Worm (Caenorhabditis elegans): ENCODE data around the gene C44C10.15.
A peak's percentile ranks its signal among the peaks of the same experiment; 100 is the strongest.

C44C10.15 gene

ce11 chrX:11693092-11693491, 7.1 kb downstream of the C44C10.15 start, which contains the start of gene smcl-1 (continued):
- TF ChIP-seq pax-1 (tag; optimal IDR thresholded peaks at IDR 0.05) = no peak
- peak; percentile 3 for TF ChIP-seq sdc-2 (tag; optimal IDR thresholded peaks at IDR 0.05)
- no peak for TF ChIP-seq elt-4 (tag; optimal IDR thresholded peaks at IDR 0.05)
- no peak for TF ChIP-seq rnt-1 (tag; optimal IDR thresholded peaks at IDR 0.05)
- TF ChIP-seq ceh-6 (GFP tag; optimal IDR thresholded peaks at IDR 0.05) = no peak
- no peak for TF ChIP-seq ceh-19 (GFP tag; optimal IDR thresholded peaks at IDR 0.05)
- TF ChIP-seq gmeb-2 (tag; optimal IDR thresholded peaks at IDR 0.05) = no peak
- TF ChIP-seq tbx-2 (tag; optimal IDR thresholded peaks at IDR 0.05) = peak; percentile 57
- no peak for TF ChIP-seq ceh-24 (tag; optimal IDR thresholded peaks at IDR 0.05)
- peak; percentile 42 for TF ChIP-seq ets-4 (tag; optimal IDR thresholded peaks at IDR 0.05)

- TF ChIP-seq K02D7.2 (tag; optimal IDR thresholded peaks at IDR 0.05) = no peak
- no peak for TF ChIP-seq sox-4 (tag; optimal IDR thresholded peaks at IDR 0.05)
- no peak for TF ChIP-seq che-1 (tag; optimal IDR thresholded peaks at IDR 0.05)
- no peak for TF ChIP-seq odd-2 (tag; optimal IDR thresholded peaks at IDR 0.05)
- TF ChIP-seq ref-2 (tag; optimal IDR thresholded peaks at IDR 0.05) = no peak
- TF ChIP-seq lin-11 (tag; optimal IDR thresholded peaks at IDR 0.05) = no peak
- TF ChIP-seq sox-2 (GFP tag; IDR thresholded peaks at IDR 0.05) = no peak
- TF ChIP-seq ceh-9 (tag; optimal IDR thresholded peaks at IDR 0.05) = no peak
- no peak for TF ChIP-seq unc-55 (GFP tag; optimal IDR thresholded peaks at IDR 0.05)
- TF ChIP-seq T23F11.4 (GFP tag; optimal IDR thresholded peaks at IDR 0.05) = no peak
- no peak for TF ChIP-seq hlh-15 (tag; optimal IDR thresholded peaks at IDR 0.05)
- no peak for TF ChIP-seq tbx-7 (tag; optimal IDR thresholded peaks at IDR 0.05)
- TF ChIP-seq pqm-1 (tag; optimal IDR thresholded peaks at IDR 0.05) = no peak
- no peak for TF ChIP-seq pag-3 (tag; optimal IDR thresholded peaks at IDR 0.05; ENCODE audit: borderline replicate concordance)
- TF ChIP-seq hlh-8 (tag; optimal IDR thresholded peaks at IDR 0.05) = no peak
- TF ChIP-seq ets-4 (tag; optimal IDR thresholded peaks at IDR 0.05) = no peak
- TF ChIP-seq gmeb-2 (tag; optimal IDR thresholded peaks at IDR 0.05) = no peak
- TF ChIP-seq hlh-6 (tag; optimal IDR thresholded peaks at IDR 0.05) = no peak
- no peak for TF ChIP-seq ceh-6 (GFP tag; optimal IDR thresholded peaks at IDR 0.05)
- TF ChIP-seq fkh-10 (GFP tag; optimal IDR thresholded peaks at IDR 0.05) = no peak
Observed at ce11 chrX:11690014-11690591, 10.1 kb downstream of the C44C10.15 start, which contains the start of the genes C44C10.10 and C44C10.5. C44C10.10 (plus strand) TSS chrX:11690314. C44C10.5 (plus strand) TSS chrX:11690541.

ce11 chrX:11687836-11688319, 12.3 kb downstream of the C44C10.15 start, which contains the start of gene C44C10.7:
C44C10.7 (minus strand) TSS chrX:11688269.
- no peak for TF ChIP-seq mec-3 (tag; optimal IDR thresholded peaks at IDR 0.05; ENCODE audit: borderline replicate concordance)
- no peak for TF ChIP-seq dve-1 (tag; optimal IDR thresholded peaks at IDR 0.05)

ce11 chrX:11684261-11684660, 15.9 kb downstream of the C44C10.15 start, which contains the start of gene hnd-1:
hnd-1 (plus strand) TSS chrX:11684561.
- TF ChIP-seq fax-1 (tag; optimal IDR thresholded peaks at IDR 0.05) (no peak), ceh-14 (tag; optimal IDR thresholded peaks at IDR 0.05) (no peak), Y22D7AL.16 (tag; optimal IDR thresholded peaks at IDR 0.05) (no peak), hlh-6 (tag; optimal IDR thresholded peaks at IDR 0.05) (no peak), nhr-11 (tag; optimal IDR thresholded peaks at IDR 0.05) (no peak), gmeb-2 (tag; optimal IDR thresholded peaks at IDR 0.05) (no peak)

ce11 chrX:11680851-11681250, 19.3 kb downstream of the C44C10.15 start, which contains the start of gene T04F8.7:
T04F8.7 (minus strand) TSS chrX:11680980.
- no peak for TF ChIP-seq nfya-1 (tag; optimal IDR thresholded peaks at IDR 0.05)
- TF ChIP-seq pag-3 (tag; optimal IDR thresholded peaks at IDR 0.05; ENCODE audit: borderline replicate concordance) = no peak
- TF ChIP-seq unc-3 (GFP tag; conservative IDR thresholded peaks at IDR 0.05) = no peak
- TF ChIP-seq unc-3 (tag; optimal IDR thresholded peaks at IDR 0.05) = no peak
- no peak for TF ChIP-seq fkh-6 (tag; optimal IDR thresholded peaks at IDR 0.05)
- no peak for TF ChIP-seq C08G9.2 (tag; optimal IDR thresholded peaks at IDR 0.05)
- TF ChIP-seq dve-1 (tag; optimal IDR thresholded peaks at IDR 0.05) = no peak
- TF ChIP-seq rnt-1 (tag; optimal IDR thresholded peaks at IDR 0.05) = no peak
- no peak for TF ChIP-seq ceh-14 (tag; optimal IDR thresholded peaks at IDR 0.05)
- TF ChIP-seq fax-1 (tag; optimal IDR thresholded peaks at IDR 0.05) = no peak
- no peak for TF ChIP-seq C38D4.7 (GFP tag; optimal IDR thresholded peaks at IDR 0.05)
- TF ChIP-seq ceh-19 (GFP tag; optimal IDR thresholded peaks at IDR 0.05) = no peak
- TF ChIP-seq ceh-9 (tag; optimal IDR thresholded peaks at IDR 0.05) = no peak

All from whole organism, late embryonic.